Fruit fly (Drosophila melanogaster) whole organism, embryonic: Measurements from ENCODE around the gene CG33233.

ENCODE experiments used
- BtbVII ChIP-seq: fragments of 200-800 bp; sonication (Bioruptor generic); optimal IDR thresholded peaks from 3 replicates; lab custom pipeline; 2017; ENCODE audit warnings: missing biosample characterization, mild to moderate bottlenecking, missing genetic modification characterization
- CG10267 ChIP-seq: fragments of 200-800 bp; sonication (Bioruptor generic); optimal IDR thresholded peaks from 2 replicates; lab custom pipeline; 2018; ENCODE audit warnings: missing biosample characterization, mild to moderate bottlenecking, missing genetic modification characterization, moderate library complexity
- CG10565 ChIP-seq: fragments of 200-800 bp; sonication (Bioruptor generic); optimal IDR thresholded peaks from 3 replicates; lab custom pipeline; 2016; ENCODE audit warnings: missing biosample characterization, mild to moderate bottlenecking, missing genetic modification characterization
- CG10959 ChIP-seq: fragments of 200-800 bp; sonication (Bioruptor generic); IDR thresholded peaks from 2 replicates; pipeline ENCODE4 v1.3.6; 2022; ENCODE audit warnings: missing biosample characterization, missing genetic modification characterization
- CG11456 ChIP-seq: fragments of 200-800 bp; sonication (Bioruptor generic); IDR thresholded peaks from 3 replicates; pipeline ENCODE4 v1.3.6; 2022; ENCODE audit warnings: missing biosample characterization, missing genetic modification characterization
- CG11696 ChIP-seq: fragments of 200-800 bp; sonication (Bioruptor generic); IDR thresholded peaks from 2 replicates; pipeline ENCODE4 v1.3.6; 2022; ENCODE audit warnings: missing biosample characterization, missing genetic modification characterization
- CG12299 ChIP-seq: fragments of 200-800 bp; sonication (Bioruptor generic); optimal IDR thresholded peaks from 2 replicates; lab custom pipeline; 2018; ENCODE audit warnings: missing biosample characterization, mild to moderate bottlenecking, missing genetic modification characterization
- CG12391 ChIP-seq: fragments of 200-800 bp; sonication (Bioruptor generic); optimal IDR thresholded peaks from 3 replicates; lab custom pipeline; 2018; ENCODE audit warnings: missing biosample characterization, mild to moderate bottlenecking, missing genetic modification characterization, moderate library complexity
- CG12744 ChIP-seq: fragments of 200-800 bp; sonication (Bioruptor generic); optimal IDR thresholded peaks from 2 replicates; lab custom pipeline; 2016; ENCODE audit warnings: missing biosample characterization, missing genetic modification characterization
- CG13624 ChIP-seq: fragments of 200-800 bp; sonication (Bioruptor generic); optimal IDR thresholded peaks from 2 replicates; lab custom pipeline; 2016; ENCODE audit warnings: missing biosample characterization, missing genetic modification characterization
- CG16779 ChIP-seq: fragments of 200-800 bp; sonication (Bioruptor generic); IDR thresholded peaks from 2 replicates; pipeline ENCODE4 v1.3.6; 2022; ENCODE audit warnings: missing biosample characterization, missing genetic modification characterization
- CG17328 ChIP-seq: fragments of 200-800 bp; sonication (Bioruptor generic); IDR thresholded peaks from 2 replicates; pipeline ENCODE4 v1.3.6; 2022; ENCODE audit warnings: missing biosample characterization, missing genetic modification characterization
- CG17359 ChIP-seq: fragments of 200-800 bp; sonication (Bioruptor generic); optimal IDR thresholded peaks from 3 replicates; lab custom pipeline; 2018; ENCODE audit warnings: missing biosample characterization, mild to moderate bottlenecking, missing genetic modification characterization, moderate library complexity
- CG18599 ChIP-seq: fragments of 200-800 bp; sonication (Bioruptor generic); optimal IDR thresholded peaks from 3 replicates; lab custom pipeline; 2017; ENCODE audit warnings: missing biosample characterization, missing genetic modification characterization, mild to moderate bottlenecking, moderate library complexity, missing genetic modification reagents
- CG2678 ChIP-seq: fragments of 200-800 bp; sonication (Bioruptor generic); optimal IDR thresholded peaks from 3 replicates; lab custom pipeline; 2019; ENCODE audit warnings: missing biosample characterization, mild to moderate bottlenecking, missing genetic modification characterization, moderate library complexity
- CG30020 ChIP-seq: fragments of 200-800 bp; optimal IDR thresholded peaks from 2 replicates; lab custom pipeline; 2019; ENCODE audit warnings: missing biosample characterization, mild to moderate bottlenecking, missing genetic modification characterization, moderate library complexity
- CG32532 ChIP-seq: fragments of 200-800 bp; sonication (Bioruptor generic); IDR thresholded peaks from 2 replicates; pipeline ENCODE4 v1.3.6; 2022; ENCODE audit warnings: missing biosample characterization, missing genetic modification characterization
- CG4360 ChIP-seq: fragments of 200-800 bp; sonication (Bioruptor generic); IDR thresholded peaks from 2 replicates; pipeline ENCODE4 v1.3.6; 2022; ENCODE audit warnings: missing biosample characterization, missing genetic modification characterization
- CG8765 ChIP-seq: fragments of 200-800 bp; sonication (Bioruptor generic); IDR thresholded peaks from 2 replicates; pipeline ENCODE4 v1.3.6; 2022; ENCODE audit warnings: missing biosample characterization, missing genetic modification characterization
- CTCF ChIP-seq: fragments of 200-800 bp; sonication (Bioruptor generic); optimal IDR thresholded peaks from 2 replicates; lab custom pipeline; 2017; ENCODE audit warnings: missing biosample characterization, mild to moderate bottlenecking, missing genetic modification characterization, moderate library complexity
- D19B ChIP-seq: fragments of 200-800 bp; sonication (Bioruptor generic); optimal IDR thresholded peaks from 2 replicates; lab custom pipeline; 2017; ENCODE audit warnings: missing biosample characterization, mild to moderate bottlenecking, missing genetic modification characterization
- Doc2 ChIP-seq: fragments of 200-800 bp; sonication (Bioruptor generic); IDR thresholded peaks from 2 replicates; pipeline ENCODE4 v1.3.6; 2022; ENCODE audit warnings: missing biosample characterization, missing genetic modification characterization
- GATAe ChIP-seq: fragments of 200-800 bp; sonication (Bioruptor generic); conservative IDR thresholded peaks from 2 replicates; pipeline ENCODE4 v1.3.6; 2022; ENCODE audit warnings: missing biosample characterization, missing genetic modification characterization
- Hsf ChIP-seq: fragments of 200-800 bp; sonication (Bioruptor generic); optimal IDR thresholded peaks from 3 replicates; lab custom pipeline; 2016; ENCODE audit warnings: missing biosample characterization, missing genetic modification characterization
- ab ChIP-seq: fragments of 200-800 bp; sonication (Bioruptor generic); optimal IDR thresholded peaks from 2 replicates; lab custom pipeline; 2016; ENCODE audit warnings: missing biosample characterization, missing genetic modification characterization
- az2 ChIP-seq: fragments of 200-800 bp; sonication (Bioruptor generic); optimal IDR thresholded peaks from 3 replicates; lab custom pipeline; 2016; ENCODE audit warnings: missing biosample characterization, missing genetic modification characterization
- chinmo ChIP-seq: fragments of 200-800 bp; sonication (Bioruptor generic); IDR thresholded peaks from 4 replicates; pipeline ENCODE4 v1.3.6; 2022; ENCODE audit warnings: missing biosample characterization, missing genetic modification characterization; ENCODE audit not compliant: partially characterized antibody
- crp ChIP-seq, 2 experiments: fragments of 200-800 bp; sonication (Bioruptor generic); optimal IDR thresholded peaks; 2 replicates in 1 of 2; 3 replicates in 1 of 2; lab custom pipeline; 2017; ENCODE audit warnings: missing biosample characterization in 2 of 2, missing genetic modification characterization in 2 of 2, mild to moderate bottlenecking in 1 of 2, moderate library complexity in 1 of 2
- fru ChIP-seq: fragments of >200 bp; optimal IDR thresholded peaks from 2 replicates; lab custom pipeline; 2017
- gsb-n ChIP-seq: fragments of 200-800 bp; sonication (Bioruptor generic); optimal IDR thresholded peaks from 3 replicates; lab custom pipeline; 2018; ENCODE audit warnings: missing biosample characterization, mild to moderate bottlenecking, missing genetic modification characterization
- hth ChIP-seq: fragments of >200 bp; optimal IDR thresholded peaks from 2 replicates; lab custom pipeline; 2017; ENCODE audit warnings: inconsistent platforms
- inv ChIP-seq: fragments of 200-800 bp; sonication (Bioruptor generic); IDR thresholded peaks from 2 replicates; pipeline ENCODE4 v1.3.6; 2022; ENCODE audit warnings: missing biosample characterization, missing genetic modification characterization; ENCODE audit not compliant: partially characterized antibody
- jing ChIP-seq: fragments of 200-800 bp; sonication (Bioruptor generic); optimal IDR thresholded peaks from 2 replicates; lab custom pipeline; 2018; ENCODE audit warnings: missing biosample characterization, mild to moderate bottlenecking, missing genetic modification characterization
- lmd ChIP-seq: fragments of 200-800 bp; sonication (Bioruptor generic); IDR thresholded peaks from 2 replicates; pipeline ENCODE4 v1.3.6; 2022; ENCODE audit warnings: missing biosample characterization, missing genetic modification characterization
- luna ChIP-seq: fragments of 200-800 bp; sonication (Bioruptor generic); optimal IDR thresholded peaks from 2 replicates; lab custom pipeline; 2016; ENCODE audit warnings: missing biosample characterization, missing genetic modification characterization
- nau ChIP-seq: fragments of 200-800 bp; sonication (Bioruptor generic); optimal IDR thresholded peaks from 3 replicates; lab custom pipeline; 2017; ENCODE audit warnings: missing biosample characterization, mild to moderate bottlenecking, missing genetic modification characterization, missing genetic modification reagents
- org-1 ChIP-seq: fragments of 200-800 bp; sonication (Bioruptor generic); optimal IDR thresholded peaks from 2 replicates; lab custom pipeline; 2017; ENCODE audit warnings: missing biosample characterization, missing genetic modification characterization
- otp ChIP-seq: fragments of 200-800 bp; sonication (Bioruptor generic); IDR thresholded peaks from 3 replicates; pipeline ENCODE4, ENCODE4 v1.3.6; 2022; ENCODE audit warnings: missing biosample characterization, missing genetic modification characterization
- phol ChIP-seq: fragments of 200-800 bp; sonication (Bioruptor generic); optimal IDR thresholded peaks from 3 replicates; lab custom pipeline; 2018; ENCODE audit warnings: missing biosample characterization, mild to moderate bottlenecking, missing genetic modification characterization, moderate library complexity
- psq ChIP-seq: fragments of 200-800 bp; sonication (Bioruptor generic); optimal IDR thresholded peaks from 2 replicates; lab custom pipeline; 2017; ENCODE audit warnings: missing biosample characterization, missing genetic modification characterization
- pzg ChIP-seq: fragments of 200-800 bp; sonication (Bioruptor generic); optimal IDR thresholded peaks from 3 replicates; lab custom pipeline; 2018; ENCODE audit warnings: missing biosample characterization, mild to moderate bottlenecking, missing genetic modification characterization, moderate library complexity
- repo ChIP-seq: fragments of 200-800 bp; sonication (Bioruptor generic); optimal IDR thresholded peaks from 2 replicates; lab custom pipeline; 2016; ENCODE audit warnings: missing biosample characterization, missing genetic modification characterization
- sens ChIP-seq: fragments of 200-800 bp; sonication (Bioruptor generic); peaks from one replicate; lab custom pipeline; 2016; ENCODE audit warnings: missing biosample characterization, missing genetic modification characterization
- slp2 ChIP-seq: fragments of 200-800 bp; sonication (Bioruptor generic); optimal IDR thresholded peaks from 2 replicates; lab custom pipeline; 2016; ENCODE audit warnings: missing biosample characterization, missing genetic modification characterization
- sqz ChIP-seq: fragments of 200-800 bp; sonication (Bioruptor generic); optimal IDR thresholded peaks from 3 replicates; lab custom pipeline; 2018; ENCODE audit warnings: missing biosample characterization, mild to moderate bottlenecking, missing genetic modification characterization
- ssp ChIP-seq: fragments of 200-800 bp; sonication (Bioruptor generic); IDR thresholded peaks from 2 replicates; pipeline ENCODE4 v1.3.6; 2022; ENCODE audit warnings: missing biosample characterization, missing genetic modification characterization
- tna ChIP-seq: fragments of 200-800 bp; sonication (Bioruptor generic); IDR thresholded peaks from 2 replicates; pipeline ENCODE4 v1.3.6; 2022; ENCODE audit warnings: missing biosample characterization, missing genetic modification characterization; ENCODE audit not compliant: partially characterized antibody
- vvl ChIP-seq: fragments of 200-800 bp; sonication (Bioruptor generic); IDR thresholded peaks from 2 replicates; pipeline ENCODE4 v1.3.6; 2022; ENCODE audit warnings: missing biosample characterization, missing genetic modification characterization
- z ChIP-seq: fragments of 200-800 bp; sonication (Bioruptor generic); IDR thresholded peaks from 3 replicates; pipeline ENCODE4 v1.3.6; 2022; ENCODE audit warnings: missing biosample characterization, missing genetic modification characterization
- zfh2 ChIP-seq: fragments of 200-800 bp; sonication (Bioruptor generic); optimal IDR thresholded peaks from 2 replicates; lab custom pipeline; 2016; ENCODE audit warnings: missing biosample characterization, missing genetic modification characterization

The CG33233 gene

DNA sequence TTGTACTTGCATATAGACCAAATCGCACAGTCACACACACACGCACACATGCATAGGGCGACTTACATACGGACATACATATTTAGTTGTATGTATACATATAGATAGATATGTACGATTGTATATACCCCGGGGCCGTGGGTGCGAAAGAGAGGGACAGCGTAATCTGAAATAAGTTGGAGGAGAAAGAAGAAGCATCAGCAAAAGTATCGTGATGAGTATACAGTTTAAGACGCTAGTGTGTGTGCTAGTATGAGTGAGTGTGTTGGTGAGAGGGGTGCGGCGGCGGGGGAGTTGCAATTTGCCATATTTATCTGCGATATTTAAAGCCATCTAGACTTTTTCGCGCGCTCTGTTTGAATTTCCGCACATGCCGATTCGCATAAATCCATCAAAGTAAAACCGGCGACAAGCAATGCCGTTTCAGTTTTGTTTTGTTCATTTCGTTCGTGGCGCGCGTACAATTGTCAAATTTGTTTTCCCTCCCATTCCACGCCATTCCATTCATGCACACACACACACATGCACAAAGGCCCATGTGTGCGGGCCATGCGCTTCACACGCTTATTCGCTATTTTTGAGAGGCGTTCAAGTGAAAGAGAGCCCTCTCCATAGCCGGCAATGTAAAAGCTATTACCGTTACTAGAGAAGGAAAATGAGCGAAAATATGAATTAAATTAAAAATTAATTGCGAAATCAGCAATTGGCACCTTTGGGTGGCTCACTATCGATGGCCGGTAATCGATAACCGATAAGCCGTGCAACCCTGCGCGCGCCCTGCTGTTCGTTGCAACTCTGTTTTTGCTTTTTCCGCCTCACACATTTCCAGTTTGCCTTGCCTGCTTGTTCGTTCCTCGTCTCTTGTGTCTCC, 24.3 kb upstream of the CG33233 start (continued):
- TF ChIP-seq nau (GFP tag; lab: Kevin White, UChicago), result peak; percentile 86
- TF ChIP-seq CG10565 (GFP tag; lab: Kevin White, UChicago), result no peak
- peak; percentile 44; the same call in 1 of the 2 replicates for TF ChIP-seq CG4360 (GFP tag; lab: Robert Waterston, UW)
- TF ChIP-seq repo (GFP tag; lab: Kevin White, UChicago), result peak; percentile 76
- TF ChIP-seq CG12744 (GFP tag; lab: Kevin White, UChicago), result peak; percentile 60
- no peak for TF ChIP-seq GATAe
- peak; percentile 62 for TF ChIP-seq luna (GFP tag; lab: Kevin White, UChicago)
- peak; percentile 81 for TF ChIP-seq CG13624
- TF ChIP-seq CG16779 (GFP tag; lab: Robert Waterston, UW), result peak; percentile 74
- TF ChIP-seq tna (GFP tag; lab: Robert Waterston, UW), result peak; percentile 63
- TF ChIP-seq CG11456 (GFP tag; lab: Robert Waterston, UW), result peak; percentile 89
- peak; percentile 89 for TF ChIP-seq CG18599 (GFP tag; lab: Kevin White, UChicago)
- TF ChIP-seq CG17328 (GFP tag; lab: Robert Waterston, UW), result peak; percentile 83
- peak; percentile 69 for TF ChIP-seq org-1 (GFP tag; lab: Kevin White, UChicago)
- TF ChIP-seq z (GFP tag; lab: Robert Waterston, UW), result no peak
- TF ChIP-seq sens (GFP tag; lab: Kevin White, UChicago), result peak; percentile 95
- TF ChIP-seq CG10959 (GFP tag; lab: Robert Waterston, UW), result 0 out of 2 replicates have a peak, but pooled peaks have one; percentile 14
- TF ChIP-seq CG32532 (GFP tag; lab: Robert Waterston, UW), result peak; percentile 85
- peak; percentile 72 for TF ChIP-seq zfh2
- TF ChIP-seq az2 (GFP tag; lab: Kevin White, UChicago), result peak; percentile 68
- peak; percentile 36; the same call in 1 of the 2 replicates for TF ChIP-seq CG8765 (GFP tag; lab: Robert Waterston, UW)
- TF ChIP-seq psq (GFP tag; lab: Kevin White, UChicago), result peak; percentile 99
- no peak for TF ChIP-seq Doc2 (GFP tag; lab: Robert Waterston, UW)
- TF ChIP-seq CTCF, result peak; percentile 64
- TF ChIP-seq fru (lab: Kevin White, UChicago), result no peak
- peak; percentile 72 for TF ChIP-seq pzg (GFP tag; lab: Kevin White, UChicago)
- peak; percentile 52 for TF ChIP-seq ssp
- TF ChIP-seq jing (GFP tag; lab: Kevin White, UChicago), result no peak
- TF ChIP-seq crp (GFP tag; optimal IDR thresholded peaks at IDR 0.05; lab: Kevin White, UChicago), result peak in 1 of 2 experiments; percentile 74
- peak; percentile 67 for TF ChIP-seq slp2 (GFP tag; lab: Kevin White, UChicago)
- peak; percentile 91 for TF ChIP-seq otp (GFP tag; lab: Robert Waterston, UW)
- TF ChIP-seq vvl (GFP tag; lab: Robert Waterston, UW), result peak; percentile 96
- peak; percentile 91 for TF ChIP-seq sqz
- peak; percentile 74 for TF ChIP-seq phol (tag; lab: Kevin White, UChicago)
- TF ChIP-seq CG30020 (tag; lab: Kevin White, UChicago), result peak; percentile 61
- peak; percentile 90 for TF ChIP-seq BtbVII (GFP tag; lab: Kevin White, UChicago)
- peak; percentile 70 for TF ChIP-seq CG11696
- peak; percentile 30 for TF ChIP-seq ab (GFP tag; lab: Kevin White, UChicago)
- peak; percentile 71 for TF ChIP-seq inv
- TF ChIP-seq CG17359 (tag; lab: Kevin White, UChicago), result peak; percentile 74
- peak; percentile 77 for TF ChIP-seq CG12391
- TF ChIP-seq D19B (GFP tag; lab: Kevin White, UChicago), result peak; percentile 50
- peak; percentile 48; the same call in 1 of the 2 replicates for TF ChIP-seq lmd (GFP tag; lab: Robert Waterston, UW)
- no peak for TF ChIP-seq hth (lab: Kevin White, UChicago)
- peak; percentile 81 for TF ChIP-seq CG10267 (tag; lab: Kevin White, UChicago)
- peak; percentile 73; the same call in 3 of the 4 replicates for TF ChIP-seq chinmo (GFP tag; lab: Robert Waterston, UW)
- peak; percentile 83 for TF ChIP-seq Hsf (GFP tag; lab: Kevin White, UChicago)
- TF ChIP-seq CG2678 (tag; lab: Kevin White, UChicago), result peak; percentile 68
- peak; percentile 71 for TF ChIP-seq gsb-n
- TF ChIP-seq CG12299, result peak; percentile 67
